Worm (Caenorhabditis elegans) whole organism, L1 larva: ENCODE data around the gene hum-5.
A peak's percentile ranks its signal among the peaks of the same experiment; 100 is the strongest.

ENCODE experiments used
- ama-1 ChIP-seq: fragments of 150-350 bp; optimal IDR thresholded peaks from 2 replicates; lab custom pipeline; 2014
- ceh-82 ChIP-seq, 3 experiments: fragments of 150-350 bp in 1 of 3; sonication (generic microtip) in 2 of 3; optimal IDR thresholded peaks; 2 replicates each; lab custom pipeline; 2014 to 2017; ENCODE audit warnings: missing biosample characterization in 3 of 3, missing genetic modification characterization in 3 of 3
- fkh-4 ChIP-seq: sonication (generic microtip); optimal IDR thresholded peaks from 2 replicates; lab custom pipeline; 2016; ENCODE audit warnings: missing compliant biosample characterization, missing genetic modification characterization, borderline replicate concordance
- fkh-8 ChIP-seq: sonication (generic microtip); optimal IDR thresholded peaks from 2 replicates; lab custom pipeline; 2016; ENCODE audit warnings: mild to moderate bottlenecking, missing genetic modification characterization, missing compliant biosample characterization
- mep-1 ChIP-seq: fragments of 150-350 bp; optimal IDR thresholded peaks from 2 replicates; lab custom pipeline; 2014; ENCODE audit warnings: missing biosample characterization, missing genetic modification characterization
- nhr-28 ChIP-seq: fragments of 150-350 bp; optimal IDR thresholded peaks from 2 replicates; lab custom pipeline; 2014; ENCODE audit warnings: missing biosample characterization, missing genetic modification characterization
- rnt-1 ChIP-seq: sonication (generic microtip); optimal IDR thresholded peaks from 2 replicates; lab custom pipeline; 2016; ENCODE audit warnings: mild to moderate bottlenecking, missing genetic modification characterization, moderate library complexity, missing compliant biosample characterization
- skn-1 ChIP-seq: fragments of 150-350 bp; optimal IDR thresholded peaks from 2 replicates; lab custom pipeline; 2014; ENCODE audit warnings: missing biosample characterization, missing genetic modification characterization
- unc-130 ChIP-seq: fragments of 150-350 bp; optimal IDR thresholded peaks from 2 replicates; lab custom pipeline; 2017; ENCODE audit warnings: missing biosample characterization, missing genetic modification characterization, inconsistent platforms
- unc-62 ChIP-seq: fragments of 150-350 bp; optimal IDR thresholded peaks from 2 replicates; lab custom pipeline; 2014; ENCODE audit warnings: missing biosample characterization, missing genetic modification reagents, missing genetic modification characterization
- zag-1 ChIP-seq: fragments of 150-350 bp; optimal IDR thresholded peaks from 2 replicates; lab custom pipeline; 2014; ENCODE audit warnings: missing biosample characterization, missing genetic modification characterization

DNA sequence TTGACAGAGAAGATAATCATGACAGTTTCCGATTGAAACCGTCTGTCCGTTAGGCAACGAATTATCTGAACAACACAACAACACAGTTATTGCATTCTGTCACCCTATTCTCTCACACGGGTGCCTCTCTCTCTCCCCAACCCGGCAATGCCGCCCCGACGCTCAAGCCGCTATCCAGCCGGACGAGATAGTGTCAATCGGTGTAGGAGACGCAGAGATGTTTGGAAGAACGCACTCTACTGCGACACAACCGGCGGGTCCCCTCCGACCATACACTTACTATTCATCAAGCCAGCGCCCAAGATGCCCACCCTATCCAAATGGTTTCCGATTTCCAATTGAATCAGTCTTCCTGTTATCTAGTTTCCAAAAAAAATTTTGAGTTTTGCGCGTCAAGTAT, 26.5 kb downstream of the hum-5 start:
- TF ChIP-seq unc-62 (no peak), fkh-4 (no peak), ama-1 (lab: Kevin White, UChicago) (no peak), rnt-1 (tag; lab: Kevin White, UChicago) (peak; percentile 24), nhr-28 (no peak), unc-130 (tag; lab: Kevin White, UChicago) (no peak), skn-1 (tag; lab: Kevin White, UChicago) (no peak), ceh-82 (tag; optimal IDR thresholded peaks at IDR 0.05; lab: Kevin White, UChicago) (no peak), zag-1 (no peak), mep-1 (tag; lab: Kevin White, UChicago) (no peak), fkh-8 (tag; lab: Kevin White, UChicago) (no peak)
